Worm (Caenorhabditis elegans) whole organism, midembryonic: ENCODE results near the gene K07F5.15.
"Not testable (repeated sequence)": the region's sequence is repeated elsewhere in the genome, so short reads cannot be mapped to it uniquely, and the experiment has no call there.

Experiments used
- T22C8.4 ChIP-seq: fragments of 200-800 bp; sonication (Bioruptor generic); IDR thresholded peaks from 2 replicates; pipeline ENCODE4 v1.3.6; 2022; ENCODE audit warnings: missing genetic modification characterization, missing compliant biosample characterization
- cog-1 ChIP-seq: sonication (generic microtip); optimal IDR thresholded peaks from 2 replicates; lab custom pipeline; 2016; ENCODE audit warnings: missing genetic modification characterization, missing compliant biosample characterization
- flt-1 ChIP-seq: fragments of 200-800 bp; sonication (Bioruptor generic); IDR thresholded peaks from 2 replicates; pipeline ENCODE4 v1.3.6; 2022; ENCODE audit warnings: missing genetic modification characterization, missing compliant biosample characterization
- klf-2 ChIP-seq: fragments of 200-800 bp; sonication (Bioruptor generic); conservative IDR thresholded peaks from 2 replicates; pipeline ENCODE4 v1.3.6; 2022; ENCODE audit warnings: missing genetic modification reagents, missing genetic modification characterization, missing compliant biosample characterization
- med-1 ChIP-seq: sonication (generic microtip); optimal IDR thresholded peaks from 2 replicates; lab custom pipeline; 2017; ENCODE audit warnings: missing genetic modification characterization, mild to moderate bottlenecking, missing compliant biosample characterization, antibody characterized with exemption, missing genetic modification reagents; ENCODE audit not compliant: insufficient read depth
- ref-1 ChIP-seq: fragments of 200-800 bp; sonication (Bioruptor generic); conservative IDR thresholded peaks from 2 replicates; pipeline ENCODE4 v1.3.6; 2022; ENCODE audit warnings: missing genetic modification reagents, missing genetic modification characterization, missing compliant biosample characterization
- tab-1 ChIP-seq: fragments of 200-800 bp; sonication (Bioruptor generic); IDR thresholded peaks from 2 replicates; pipeline ENCODE4 v1.3.6; 2022; ENCODE audit warnings: missing genetic modification characterization, missing compliant biosample characterization
- ztf-23 ChIP-seq: fragments of 200-800 bp; sonication (Bioruptor generic); IDR thresholded peaks from 2 replicates; pipeline ENCODE4 v1.3.6; 2022; ENCODE audit warnings: missing genetic modification reagents, missing genetic modification characterization, missing compliant biosample characterization
- ztf-29 ChIP-seq: fragments of 200-800 bp; sonication (Bioruptor generic); IDR thresholded peaks from 2 replicates; pipeline ENCODE4 v1.3.6; 2022; ENCODE audit warnings: missing genetic modification reagents, missing genetic modification characterization, missing compliant biosample characterization

K07F5.15 gene

DNA sequence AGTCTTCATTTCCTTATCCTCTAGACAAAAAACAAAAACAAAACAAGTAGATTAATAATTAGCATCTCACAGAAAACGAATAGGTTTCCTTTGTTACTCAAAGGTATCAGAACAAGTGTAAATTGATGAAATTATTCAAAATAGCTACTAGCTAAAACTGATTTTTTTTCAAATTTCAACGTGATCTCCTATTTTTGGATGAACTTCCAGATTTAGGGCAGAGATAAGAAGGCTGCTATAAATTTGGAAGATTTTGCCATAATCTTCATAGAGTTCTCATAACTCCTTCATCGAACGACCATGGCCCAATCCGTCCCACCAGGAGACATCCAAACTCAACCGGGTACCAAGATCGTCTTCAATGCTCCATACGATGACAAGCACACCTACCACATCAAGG, 29.5 kb downstream of the K07F5.15 start, which contains the start of gene msp-77:
TSS of gene msp-77 (plus strand) at position 301 of the 400 bp plus-strand sequence.
- TF ChIP-seq tab-1, klf-2, T22C8.4 (GFP tag; lab: Robert Waterston, UW): not testable (repeated sequence)

DNA sequence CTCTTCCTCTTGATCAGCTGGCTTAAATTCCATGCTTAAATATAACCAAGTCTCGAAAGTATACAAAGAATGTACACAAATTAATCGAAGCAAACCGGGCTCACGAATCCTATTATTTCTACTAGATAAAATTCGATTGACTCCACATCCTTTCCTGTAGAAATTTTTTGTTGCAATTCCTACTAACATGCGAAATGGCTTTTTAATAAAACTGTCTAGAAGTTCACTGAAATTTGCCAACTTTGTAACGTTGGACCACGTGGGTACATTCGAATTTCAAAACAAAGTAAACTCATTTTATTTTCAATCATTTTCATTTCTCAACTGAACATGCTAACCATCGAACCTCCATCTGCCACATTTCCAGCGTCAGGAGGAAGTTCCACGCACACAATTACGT, 30.2 kb downstream of the K07F5.15 start, which contains the start of gene ssp-32:
TSS of gene ssp-32 (plus strand) at position 301 of the 400 bp plus-strand sequence.
- no peak for TF ChIP-seq flt-1 (GFP tag; lab: Robert Waterston, UW)
- no peak for TF ChIP-seq T22C8.4 (GFP tag; lab: Robert Waterston, UW)
- TF ChIP-seq ztf-29 (GFP tag; lab: Robert Waterston, UW): no peak
- TF ChIP-seq tab-1 (GFP tag; lab: Robert Waterston, UW): no peak
- TF ChIP-seq med-1 (GFP tag; lab: Kevin White, UChicago): no peak
- no peak for TF ChIP-seq cog-1 (tag; lab: Kevin White, UChicago)
- TF ChIP-seq ztf-23 (GFP tag; lab: Robert Waterston, UW): no peak
- no peak for TF ChIP-seq ref-1 (GFP tag; lab: Robert Waterston, UW)
- no peak for TF ChIP-seq klf-2 (GFP tag; lab: Robert Waterston, UW)

DNA sequence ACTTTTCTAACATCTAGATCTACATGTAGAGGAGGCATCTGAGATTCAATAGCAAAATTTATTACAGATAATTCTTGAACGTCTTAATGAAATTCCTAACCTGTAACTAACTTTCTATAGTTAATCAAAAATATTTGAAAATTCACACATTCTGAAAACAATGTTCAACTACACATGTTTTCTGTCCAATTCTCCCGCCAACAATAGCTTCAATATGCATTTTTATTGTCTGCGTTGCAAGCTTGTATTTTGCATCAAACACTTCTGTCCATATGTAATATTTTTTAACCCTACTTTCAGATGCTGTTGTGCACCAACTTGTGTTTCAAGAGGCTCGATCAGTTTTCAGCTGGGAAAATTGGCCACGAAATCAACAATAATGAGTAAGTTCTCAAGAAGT, 33.8 kb downstream of the K07F5.15 start, which contains the start of gene tbc-3:
TSS of gene tbc-3 (plus strand) at position 301 of the 400 bp plus-strand sequence.
- TF ChIP-seq ztf-29 (GFP tag; lab: Robert Waterston, UW) (no peak), flt-1 (GFP tag; lab: Robert Waterston, UW) (no peak), cog-1 (tag; lab: Kevin White, UChicago) (no peak), tab-1 (GFP tag; lab: Robert Waterston, UW) (no peak), klf-2 (GFP tag; lab: Robert Waterston, UW) (no peak)

DNA sequence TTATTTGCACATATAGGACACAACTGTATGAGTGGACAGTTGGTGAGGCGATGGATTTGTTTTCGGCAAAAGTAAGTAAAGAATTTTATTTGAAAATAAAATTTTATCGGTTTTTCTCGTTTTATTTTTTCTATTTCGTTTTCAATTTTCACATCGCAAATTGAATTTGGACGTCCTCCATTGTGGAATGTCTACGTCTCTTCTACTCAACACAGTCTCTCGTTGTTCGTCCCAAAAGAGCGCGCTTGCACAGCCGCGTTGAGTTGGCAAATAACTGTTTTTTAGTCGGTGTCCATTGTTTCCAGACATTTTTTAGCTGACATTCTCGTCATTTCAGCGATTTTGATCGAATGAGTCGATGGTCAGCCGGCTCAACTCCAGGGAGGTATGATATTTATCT, 34.3 kb downstream of the K07F5.15 start:
- TF ChIP-seq cog-1 (tag; lab: Kevin White, UChicago): no peak
- TF ChIP-seq ztf-23 (GFP tag; lab: Robert Waterston, UW): no peak

DNA sequence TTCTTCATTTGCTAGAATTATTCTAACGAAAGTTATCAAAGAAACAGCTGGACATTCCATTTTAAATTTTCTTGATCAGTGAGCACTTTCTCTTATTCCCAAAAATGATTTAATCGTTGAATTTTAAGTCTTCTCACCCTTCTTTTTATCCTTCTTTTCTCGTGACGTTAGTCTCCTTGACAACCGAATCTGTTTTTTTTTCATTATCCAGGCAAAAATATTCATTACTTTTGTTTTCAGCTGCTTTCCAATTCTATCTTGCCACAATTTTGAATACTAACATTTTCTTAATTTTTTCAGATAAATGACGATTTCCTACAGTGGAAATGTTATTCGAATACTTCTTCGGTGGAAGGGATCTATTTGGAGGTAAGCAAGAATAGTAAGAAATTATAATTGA, 38.7 kb downstream of the K07F5.15 start, which contains the start of gene best-13:
TSS of gene best-13 (plus strand) at position 301 of the 400 bp plus-strand sequence.
- no peak for TF ChIP-seq T22C8.4 (GFP tag; lab: Robert Waterston, UW)
- no peak for TF ChIP-seq klf-2 (GFP tag; lab: Robert Waterston, UW)
- no peak for TF ChIP-seq flt-1 (GFP tag; lab: Robert Waterston, UW)
- TF ChIP-seq med-1 (GFP tag; lab: Kevin White, UChicago): no peak
- TF ChIP-seq ztf-29 (GFP tag; lab: Robert Waterston, UW): no peak
- TF ChIP-seq ref-1 (GFP tag; lab: Robert Waterston, UW): no peak
- TF ChIP-seq ztf-23 (GFP tag; lab: Robert Waterston, UW): no peak
- TF ChIP-seq tab-1 (GFP tag; lab: Robert Waterston, UW): no peak
- TF ChIP-seq cog-1 (tag; lab: Kevin White, UChicago): no peak

DNA sequence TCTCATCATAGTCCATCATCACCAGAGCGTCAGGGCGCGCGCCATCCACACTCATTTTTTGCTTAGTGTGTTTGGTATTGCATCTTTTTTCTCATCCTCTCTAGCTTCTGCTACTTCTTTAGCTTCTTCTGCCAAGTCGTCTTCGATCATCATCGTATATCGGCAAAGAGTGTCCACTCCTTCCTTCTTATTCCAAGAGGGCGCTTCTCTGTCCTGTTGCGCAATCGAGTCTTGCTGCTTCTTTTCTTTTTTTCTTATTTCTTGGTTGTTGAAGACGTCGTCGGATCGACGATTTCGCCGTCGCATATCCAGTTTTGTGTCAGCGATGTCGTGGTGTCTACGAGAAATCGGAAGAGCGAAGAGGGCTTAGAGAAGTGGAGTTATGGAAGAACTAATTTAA, 48.2 kb downstream of the K07F5.15 start:
- TF ChIP-seq T22C8.4 (GFP tag; lab: Robert Waterston, UW): no peak
- TF ChIP-seq flt-1 (GFP tag; lab: Robert Waterston, UW): no peak
- no peak for TF ChIP-seq cog-1 (tag; lab: Kevin White, UChicago)
- no peak for TF ChIP-seq klf-2 (GFP tag; lab: Robert Waterston, UW)
- no peak for TF ChIP-seq ztf-23 (GFP tag; lab: Robert Waterston, UW)

DNA sequence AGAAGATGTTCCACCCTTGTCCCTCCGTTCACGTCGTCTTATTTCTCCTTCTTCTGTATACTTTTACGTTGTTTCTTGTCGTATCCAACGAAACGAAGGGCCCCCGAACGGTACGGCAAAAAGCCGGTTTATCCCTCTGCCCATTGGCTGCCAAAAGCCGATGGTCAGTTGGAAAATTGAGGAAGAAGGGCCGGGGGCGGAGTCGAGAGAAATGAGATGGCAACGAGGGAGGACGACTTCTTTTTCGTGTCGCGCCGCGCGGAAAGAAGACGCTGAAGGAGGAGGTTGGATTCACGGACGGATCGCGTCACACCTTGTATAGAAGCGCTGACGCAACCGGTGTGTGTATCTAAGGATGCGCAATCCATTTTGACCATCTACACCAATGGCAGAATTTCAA, 50.2 kb downstream of the K07F5.15 start:
- TF ChIP-seq ztf-23 (GFP tag; lab: Robert Waterston, UW) (no peak), ztf-29 (GFP tag; lab: Robert Waterston, UW) (no peak), klf-2 (GFP tag; lab: Robert Waterston, UW) (no peak), flt-1 (GFP tag; lab: Robert Waterston, UW) (no peak), cog-1 (tag; lab: Kevin White, UChicago) (no peak), med-1 (GFP tag; lab: Kevin White, UChicago) (no peak), T22C8.4 (GFP tag; lab: Robert Waterston, UW) (no peak), tab-1 (GFP tag; lab: Robert Waterston, UW) (no peak), ref-1 (GFP tag; lab: Robert Waterston, UW) (no peak)
